Fruit fly (Drosophila melanogaster): ENCODE measurements around the gene CG4199.
A peak's percentile ranks its signal among the peaks of the same experiment; 100 is the strongest.

The CG4199 gene

DNA sequence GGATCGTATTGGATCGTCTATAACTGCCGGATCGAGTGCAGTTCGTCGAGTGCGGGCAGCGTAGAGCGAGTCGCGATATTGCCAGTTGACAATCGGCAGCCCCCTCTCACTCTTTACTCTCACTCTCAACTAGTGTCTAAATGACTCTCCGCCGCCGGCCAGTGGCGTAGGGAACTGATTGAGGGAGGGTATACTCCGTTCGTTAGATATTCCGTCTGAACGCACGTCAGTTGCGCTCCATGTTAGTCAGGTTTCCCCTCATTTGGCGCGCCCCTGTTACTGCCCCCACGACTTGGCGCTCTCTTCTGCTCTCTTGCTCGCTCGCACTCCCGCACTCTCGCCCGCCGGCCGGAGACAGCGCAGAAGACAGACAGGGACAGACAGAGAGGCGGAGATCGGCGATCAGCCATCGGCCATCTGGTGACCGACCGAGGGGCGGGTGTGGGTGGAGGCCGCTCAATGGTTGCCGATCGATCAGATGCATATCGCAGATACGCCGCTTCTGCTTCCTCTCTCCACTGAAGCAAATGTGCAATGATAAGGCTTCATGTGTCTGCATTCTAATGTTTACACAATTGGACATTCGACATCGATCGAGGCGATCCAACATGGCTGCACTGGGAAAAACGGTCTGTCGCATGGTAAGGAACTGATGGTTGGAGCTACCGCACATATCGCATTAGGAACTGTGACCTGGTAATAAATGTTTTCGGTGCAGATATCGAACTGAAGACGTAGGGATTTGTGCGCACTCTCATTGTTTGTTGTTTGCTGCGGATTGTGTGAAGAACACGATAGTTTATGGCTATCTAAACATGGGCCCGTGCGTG lies 23.0 kb downstream of the CG4199 start, which contains the start of gene moody (continued):
- TF ChIP-seq CG12942 (GFP tag; optimal IDR thresholded peaks at IDR 0.05) (peak; percentile 98), Stat92E (GFP tag; optimal IDR thresholded peaks at IDR 0.05) (peak in 1 of 3 experiments; percentile 85), CG12299 (tag; optimal IDR thresholded peaks at IDR 0.05) (peak; percentile 94), CG9817 (tag; optimal IDR thresholded peaks at IDR 0.05) (peak; percentile 97), CG10366 (GFP tag; IDR thresholded peaks at IDR 0.05) (peak; percentile 99), CG2129 (GFP tag; IDR thresholded peaks at IDR 0.05; ENCODE audit: partially characterized antibody) (no peak), cato (GFP tag; optimal IDR thresholded peaks at IDR 0.05; ENCODE audit: borderline replicate concordance) (peak; percentile 92), HLH54F (GFP tag; optimal IDR thresholded peaks at IDR 0.05) (peak; percentile 98), Hey (tag; optimal IDR thresholded peaks at IDR 0.05) (peak; percentile 96), Sry-β (GFP tag; optimal IDR thresholded peaks at IDR 0.05) (no peak), Ada2b (GFP tag; IDR thresholded peaks at IDR 0.05) (peak; percentile 98), vnd (GFP tag; IDR thresholded peaks at IDR 0.05; ENCODE audit: partially characterized antibody) (no peak), CG31388 (GFP tag; optimal IDR thresholded peaks at IDR 0.05) (peak; percentile 82), hth (optimal IDR thresholded peaks at IDR 0.05) (no peak), bab2 (GFP tag; optimal IDR thresholded peaks at IDR 0.05) (peak; percentile 98), ato (GFP tag; IDR thresholded peaks at IDR 0.05; ENCODE audit: partially characterized antibody) (no peak), Asciz (GFP tag; optimal IDR thresholded peaks at IDR 0.05) (peak; percentile 85), row (GFP tag; IDR thresholded peaks at IDR 0.05) (peak; percentile 100), psq (GFP tag; optimal IDR thresholded peaks at IDR 0.05) (peak; percentile 89), H15 (GFP tag; IDR thresholded peaks at IDR 0.05) (peak; percentile 98), NC2α (GFP tag; optimal IDR thresholded peaks at IDR 0.05) (peak; percentile 93), CoRest (tag; optimal IDR thresholded peaks at IDR 0.05) (peak; percentile 95), CG14710 (tag; optimal IDR thresholded peaks at IDR 0.05) (peak; percentile 79), CG17912 (GFP tag; optimal IDR thresholded peaks at IDR 0.05) (peak; percentile 96), Med (GFP tag) (peak; percentile 100), grn (GFP tag; optimal IDR thresholded peaks at IDR 0.05) (peak; percentile 100), zen (tag; optimal IDR thresholded peaks at IDR 0.05) (peak; percentile 73), Antp (GFP tag; optimal IDR thresholded peaks at IDR 0.05) (peak; percentile 99), CG5245 (GFP tag; optimal IDR thresholded peaks at IDR 0.05) (peak; percentile 97), NFAT (GFP tag; IDR thresholded peaks at IDR 0.05) (peak; percentile 100), GATAe (GFP tag; conservative IDR thresholded peaks at IDR 0.05) (peak; percentile 88), CG1529 (GFP tag; optimal IDR thresholded peaks at IDR 0.05) (peak; percentile 93), Hsf (GFP tag; optimal IDR thresholded peaks at IDR 0.05) (peak; percentile 97), mirr (GFP tag; optimal IDR thresholded peaks at IDR 0.05) (peak; percentile 99), CG2120 (GFP tag; optimal IDR thresholded peaks at IDR 0.05) (peak; percentile 99), knrl (GFP tag; IDR thresholded peaks at IDR 0.05; ENCODE audit: partially characterized antibody) (peak; percentile 32; the same call in 1 of the 3 replicates), Kr (GFP tag; optimal IDR thresholded peaks at IDR 0.05) (no peak), CG12769 (tag; optimal IDR thresholded peaks at IDR 0.05) (peak; percentile 100), Sox100B (GFP tag; optimal IDR thresholded peaks at IDR 0.05) (peak; percentile 83), H2.0 (GFP tag; IDR thresholded peaks at IDR 0.05) (peak; percentile 99), CG14860 (GFP tag; IDR thresholded peaks at IDR 0.05; ENCODE audit: partially characterized antibody) (0 out of 3 replicates have a peak, but pooled peaks have one; percentile 33), CG17359 (tag; optimal IDR thresholded peaks at IDR 0.05) (peak; percentile 97), slp2 (GFP tag; optimal IDR thresholded peaks at IDR 0.05) (peak; percentile 96), E2f1 (GFP tag; IDR thresholded peaks at IDR 0.05) (peak; percentile 98), ken (GFP tag; IDR thresholded peaks at IDR 0.05) (peak; percentile 99), sim (GFP tag; IDR thresholded peaks at IDR 0.05) (peak; percentile 95), Taf1 (GFP tag; IDR thresholded peaks at IDR 0.05) (peak; percentile 98), CG12104 (GFP tag; optimal IDR thresholded peaks at IDR 0.05) (peak; percentile 86), ase (GFP tag; IDR thresholded peaks at IDR 0.05) (peak; percentile 98)

All from whole organism, embryonic.